Worm (Caenorhabditis elegans) whole organism, L1 larva: ENCODE data around the gene miro-1.

Source experiments
- C16A3.4 ChIP-seq: fragments of 150-350 bp; optimal IDR thresholded peaks from 2 replicates; lab custom pipeline; 2014; ENCODE audit warnings: missing biosample characterization, missing genetic modification characterization
- F16B12.6 ChIP-seq: fragments of 150-350 bp; optimal IDR thresholded peaks from 2 replicates; lab custom pipeline; 2014; ENCODE audit warnings: missing biosample characterization, missing genetic modification characterization
- aha-1 ChIP-seq: fragments of 150-350 bp; optimal IDR thresholded peaks from 2 replicates; lab custom pipeline; 2014; ENCODE audit warnings: missing biosample characterization, missing genetic modification characterization
- alr-1 ChIP-seq: fragments of 200-800 bp; sonication (Bioruptor generic); optimal IDR thresholded peaks from 2 replicates; lab custom pipeline; 2018; ENCODE audit warnings: borderline replicate concordance, mild to moderate bottlenecking, missing genetic modification characterization, missing compliant biosample characterization
- ama-1 ChIP-seq: fragments of 150-350 bp; optimal IDR thresholded peaks from 2 replicates; lab custom pipeline; 2014
- blmp-1 ChIP-seq: fragments of 150-350 bp; optimal IDR thresholded peaks from 2 replicates; lab custom pipeline; 2014; ENCODE audit warnings: missing biosample characterization, missing genetic modification characterization
- ceh-63 ChIP-seq: fragments of 200-800 bp; sonication (Bioruptor generic); optimal IDR thresholded peaks from 2 replicates; lab custom pipeline; 2018; ENCODE audit warnings: mild to moderate bottlenecking, missing genetic modification characterization, missing compliant biosample characterization
- ceh-8 ChIP-seq: fragments of 200-800 bp; sonication (Bioruptor generic); optimal IDR thresholded peaks from 2 replicates; lab custom pipeline; 2018; ENCODE audit warnings: mild to moderate bottlenecking, missing genetic modification characterization, moderate library complexity, missing compliant biosample characterization
- ceh-82 ChIP-seq, 3 experiments: fragments of 150-350 bp in 1 of 3; sonication (generic microtip) in 2 of 3; optimal IDR thresholded peaks; 2 replicates each; lab custom pipeline; 2014 to 2017; ENCODE audit warnings: missing biosample characterization in 3 of 3, missing genetic modification characterization in 3 of 3
- ceh-88 ChIP-seq: fragments of 200-800 bp; sonication (Bioruptor generic); IDR thresholded peaks from 2 replicates; pipeline ENCODE4 v1.3.6; 2022; ENCODE audit warnings: missing genetic modification characterization, missing compliant biosample characterization
- dpl-1 ChIP-seq, 3 experiments: fragments of 150-350 bp in 2 of 3; sonication (generic microtip) in 1 of 3; optimal IDR thresholded peaks; 2 replicates each; lab custom pipeline; 2014 to 2017; ENCODE audit warnings: missing biosample characterization in 3 of 3, missing genetic modification characterization in 3 of 3, missing genetic modification reagents in 3 of 3
- dsc-1 ChIP-seq: sonication (generic microtip); optimal IDR thresholded peaks from 2 replicates; lab custom pipeline; 2016; ENCODE audit warnings: mild to moderate bottlenecking, missing genetic modification characterization, missing compliant biosample characterization
- efl-1 ChIP-seq, 4 experiments: fragments of 150-350 bp; optimal IDR thresholded peaks in 3 of 4; peaks in 1 of 4; 1 replicate in 1 of 4; 2 replicates in 3 of 4; lab custom pipeline; 2014; ENCODE audit warnings: missing biosample characterization in 2 of 4, missing genetic modification characterization in 2 of 4, missing genetic modification reagents in 2 of 4
- egl-13 ChIP-seq: sonication (generic microtip); optimal IDR thresholded peaks from 2 replicates; lab custom pipeline; 2016; ENCODE audit warnings: missing genotype, missing genetic modification reagents, missing genetic modification characterization, missing compliant biosample characterization
- egl-27 ChIP-seq, 2 experiments: fragments of 150-350 bp in 1 of 2; sonication (generic microtip); optimal IDR thresholded peaks; 3 replicates each; lab custom pipeline; 2017 to 2018; ENCODE audit warnings: missing biosample characterization in 2 of 2, missing genetic modification characterization in 2 of 2, missing genetic modification reagents in 2 of 2
- elt-2 ChIP-seq: sonication (generic microtip); optimal IDR thresholded peaks from 2 replicates; lab custom pipeline; 2016; ENCODE audit warnings: missing genetic modification characterization, mild to moderate bottlenecking, inconsistent platforms, missing compliant biosample characterization, missing genetic modification reagents
- fkh-10 ChIP-seq: sonication (generic microtip); optimal IDR thresholded peaks from 2 replicates; lab custom pipeline; 2017; ENCODE audit warnings: missing biosample characterization, missing genetic modification reagents, missing genetic modification characterization
- fkh-4 ChIP-seq: sonication (generic microtip); optimal IDR thresholded peaks from 2 replicates; lab custom pipeline; 2016; ENCODE audit warnings: missing compliant biosample characterization, missing genetic modification characterization, borderline replicate concordance
- fkh-8 ChIP-seq: sonication (generic microtip); optimal IDR thresholded peaks from 2 replicates; lab custom pipeline; 2016; ENCODE audit warnings: mild to moderate bottlenecking, missing genetic modification characterization, missing compliant biosample characterization
- fos-1 ChIP-seq: fragments of 150-350 bp; optimal IDR thresholded peaks from 2 replicates; lab custom pipeline; 2014; ENCODE audit warnings: missing biosample characterization, missing genetic modification characterization
- grh-1 ChIP-seq: fragments of 200-800 bp; sonication (Bioruptor generic); IDR thresholded peaks from 2 replicates; pipeline ENCODE4 v1.3.6; 2022; ENCODE audit warnings: missing genetic modification reagents, missing genetic modification characterization, missing compliant biosample characterization
- hlh-17 ChIP-seq: fragments of 200-800 bp; sonication (Bioruptor generic); optimal IDR thresholded peaks from 2 replicates; lab custom pipeline; 2018; ENCODE audit warnings: missing genetic modification characterization, mild to moderate bottlenecking, missing compliant biosample characterization, moderate library complexity, borderline replicate concordance
- jun-1 ChIP-seq: fragments of 150-350 bp; optimal IDR thresholded peaks from 2 replicates; lab custom pipeline; 2014; ENCODE audit warnings: missing biosample characterization, missing genetic modification reagents, missing genetic modification characterization
- lin-14 ChIP-seq: fragments of 200-800 bp; sonication (Bioruptor generic); optimal IDR thresholded peaks from 2 replicates; lab custom pipeline; 2018; ENCODE audit warnings: mild to moderate bottlenecking, missing genetic modification characterization, moderate library complexity, missing compliant biosample characterization
- lin-15B ChIP-seq: fragments of 150-350 bp; sonication (generic microtip); optimal IDR thresholded peaks from 3 replicates; lab custom pipeline; 2014; ENCODE audit warnings: missing biosample characterization, missing genetic modification characterization
- lin-35 ChIP-seq, 2 experiments: fragments of 150-350 bp; optimal IDR thresholded peaks; 2 replicates each; lab custom pipeline; 2014; ENCODE audit warnings: missing biosample characterization in 2 of 2, missing genetic modification characterization in 2 of 2, missing genetic modification reagents in 2 of 2
- lsy-2 ChIP-seq, 2 experiments: fragments of 150-350 bp; optimal IDR thresholded peaks; 2 replicates each; lab custom pipeline; 2014; ENCODE audit warnings: missing biosample characterization in 2 of 2, missing genetic modification characterization in 2 of 2
- mab-9 ChIP-seq: fragments of 200-800 bp; sonication (Bioruptor generic); IDR thresholded peaks from 2 replicates; pipeline ENCODE4 v1.3.6; 2022; ENCODE audit warnings: missing genetic modification reagents, missing genetic modification characterization, missing compliant biosample characterization
- mdl-1 ChIP-seq, 2 experiments: fragments of 150-350 bp; optimal IDR thresholded peaks; 2 replicates each; lab custom pipeline; 2014 to 2017; ENCODE audit warnings: missing biosample characterization in 2 of 2, missing genetic modification characterization in 2 of 2, inconsistent platforms in 1 of 2
- mef-2 ChIP-seq: fragments of 150-350 bp; optimal IDR thresholded peaks from 2 replicates; lab custom pipeline; 2014; ENCODE audit warnings: missing biosample characterization, missing genetic modification characterization
- mep-1 ChIP-seq: fragments of 150-350 bp; optimal IDR thresholded peaks from 2 replicates; lab custom pipeline; 2014; ENCODE audit warnings: missing biosample characterization, missing genetic modification characterization
- nhr-11 ChIP-seq: fragments of 150-350 bp; optimal IDR thresholded peaks from 2 replicates; lab custom pipeline; 2014; ENCODE audit warnings: missing biosample characterization, missing genetic modification characterization
- nhr-19 ChIP-seq: fragments of 200-800 bp; sonication (Bioruptor generic); conservative IDR thresholded peaks from 2 replicates; pipeline ENCODE4 v1.3.6; 2022; ENCODE audit warnings: missing genetic modification characterization, missing compliant biosample characterization
- nhr-20 ChIP-seq: sonication (generic microtip); optimal IDR thresholded peaks from 2 replicates; lab custom pipeline; 2016; ENCODE audit warnings: mild to moderate bottlenecking, missing genetic modification characterization, missing compliant biosample characterization
- nhr-237 ChIP-seq: fragments of 150-350 bp; optimal IDR thresholded peaks from 2 replicates; lab custom pipeline; 2014; ENCODE audit warnings: missing biosample characterization, missing genetic modification characterization
- nhr-71 ChIP-seq: sonication (generic microtip); optimal IDR thresholded peaks from 2 replicates; lab custom pipeline; 2016; ENCODE audit warnings: mild to moderate bottlenecking, missing genetic modification characterization, moderate library complexity, missing compliant biosample characterization
- nhr-76 ChIP-seq: sonication (generic microtip); optimal IDR thresholded peaks from 2 replicates; lab custom pipeline; 2017; ENCODE audit warnings: missing biosample characterization, missing genetic modification characterization
- nhr-77 ChIP-seq: fragments of 150-350 bp; optimal IDR thresholded peaks from 2 replicates; lab custom pipeline; 2014; ENCODE audit warnings: missing biosample characterization, missing genetic modification characterization
- nhr-90 ChIP-seq: sonication (generic microtip); optimal IDR thresholded peaks from 2 replicates; lab custom pipeline; 2016; ENCODE audit warnings: mild to moderate bottlenecking, missing genetic modification characterization, missing compliant biosample characterization; ENCODE audit not compliant: poor library complexity
- rnt-1 ChIP-seq: sonication (generic microtip); optimal IDR thresholded peaks from 2 replicates; lab custom pipeline; 2016; ENCODE audit warnings: mild to moderate bottlenecking, missing genetic modification characterization, moderate library complexity, missing compliant biosample characterization
- skn-1 ChIP-seq: fragments of 150-350 bp; optimal IDR thresholded peaks from 2 replicates; lab custom pipeline; 2014; ENCODE audit warnings: missing biosample characterization, missing genetic modification characterization
- snpc-4 ChIP-seq: fragments of 150-350 bp; optimal IDR thresholded peaks from 2 replicates; lab custom pipeline; 2014; ENCODE audit warnings: missing biosample characterization, missing genetic modification characterization
- snu-23 ChIP-seq: sonication (generic microtip); optimal IDR thresholded peaks from 2 replicates; lab custom pipeline; 2016; ENCODE audit warnings: missing genetic modification characterization, missing compliant biosample characterization
- sox-4 ChIP-seq: sonication (generic microtip); optimal IDR thresholded peaks from 2 replicates; lab custom pipeline; 2016; ENCODE audit warnings: missing genetic modification characterization, missing compliant biosample characterization
- swsn-7 ChIP-seq: sonication (generic microtip); optimal IDR thresholded peaks from 2 replicates; lab custom pipeline; 2016; ENCODE audit warnings: missing genetic modification characterization, missing compliant biosample characterization
- tbx-2 ChIP-seq: sonication (generic microtip); optimal IDR thresholded peaks from 2 replicates; lab custom pipeline; 2016; ENCODE audit warnings: missing genetic modification characterization, missing compliant biosample characterization
- unc-130 ChIP-seq: fragments of 150-350 bp; optimal IDR thresholded peaks from 2 replicates; lab custom pipeline; 2017; ENCODE audit warnings: missing biosample characterization, missing genetic modification characterization, inconsistent platforms
- unc-62 ChIP-seq: fragments of 150-350 bp; optimal IDR thresholded peaks from 2 replicates; lab custom pipeline; 2014; ENCODE audit warnings: missing biosample characterization, missing genetic modification reagents, missing genetic modification characterization
- vab-15 ChIP-seq: sonication (generic microtip); optimal IDR thresholded peaks from 2 replicates; lab custom pipeline; 2017; ENCODE audit warnings: missing genotype, mild to moderate bottlenecking, missing genetic modification characterization, missing compliant biosample characterization
- zip-4 ChIP-seq: fragments of 200-800 bp; sonication (Bioruptor generic); optimal IDR thresholded peaks from 2 replicates; lab custom pipeline; 2018; ENCODE audit warnings: mild to moderate bottlenecking, missing genetic modification characterization, moderate library complexity, missing compliant biosample characterization
- ztf-11 ChIP-seq, 2 experiments: sonication (generic microtip); optimal IDR thresholded peaks; 2 replicates each; lab custom pipeline; 2016 to 2017; ENCODE audit warnings: missing genetic modification characterization in 2 of 2, missing biosample characterization in 1 of 2, missing compliant biosample characterization in 1 of 2
- ztf-4 ChIP-seq: fragments of 150-350 bp; optimal IDR thresholded peaks from 2 replicates; lab custom pipeline; 2014; ENCODE audit warnings: missing biosample characterization, missing genetic modification characterization

miro-1 gene

DNA sequence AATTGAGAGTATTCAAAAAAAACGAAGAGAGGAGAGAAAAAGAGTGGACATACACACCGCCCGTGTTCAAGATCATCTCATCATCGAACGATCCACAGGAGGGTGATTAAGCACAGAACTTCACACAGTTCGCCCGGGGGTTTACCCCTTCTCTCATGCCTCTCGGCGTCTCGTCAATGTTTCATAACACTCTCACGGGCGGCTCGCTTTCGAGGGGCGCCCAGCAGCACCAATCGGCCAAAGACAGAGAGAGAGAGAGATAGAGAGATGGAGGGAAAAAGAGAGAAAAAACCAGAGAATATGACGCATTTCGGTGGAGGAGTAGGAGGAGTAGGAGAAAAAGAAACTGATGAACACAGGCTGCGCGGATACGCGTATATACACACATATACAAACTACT lies 10.4 kb downstream of the miro-1 start:
- TF ChIP-seq ceh-8 (no peak), hlh-17 (GFP tag; lab: Kevin White, UChicago) (no peak), mab-9 (no peak), unc-62 (GFP tag; lab: Kevin White, UChicago) (no peak), aha-1 (tag; lab: Kevin White, UChicago) (no peak), fkh-4 (tag; lab: Kevin White, UChicago) (no peak), dsc-1 (tag; lab: Kevin White, UChicago) (peak; percentile 21), F16B12.6 (peak; percentile 43), grh-1 (GFP tag; lab: Robert Waterston, UW) (no peak), fkh-10 (GFP tag; lab: Kevin White, UChicago) (no peak), fos-1 (tag; lab: Kevin White, UChicago) (peak; percentile 24), sox-4 (tag; lab: Kevin White, UChicago) (no peak), lin-35 (GFP tag; optimal IDR thresholded peaks at IDR 0.05; lab: Kevin White, UChicago) (peak; percentile 58 to 59), unc-130 (tag; lab: Kevin White, UChicago) (peak; percentile 31), snpc-4 (tag; lab: Kevin White, UChicago) (no peak), nhr-20 (tag; lab: Kevin White, UChicago) (peak; percentile 76), jun-1 (peak; percentile 28), skn-1 (tag; lab: Kevin White, UChicago) (peak; percentile 83), nhr-71 (tag; lab: Kevin White, UChicago) (peak; percentile 75), mef-2 (tag; lab: Kevin White, UChicago) (no peak), vab-15 (tag; lab: Kevin White, UChicago) (no peak), rnt-1 (peak; percentile 81), efl-1 (optimal IDR thresholded peaks at IDR 0.05; lab: Kevin White, UChicago) (peak; percentile 47 to 59), efl-1 (GFP tag; optimal IDR thresholded peaks at IDR 0.05 in 1 of 2; lab: Kevin White, UChicago) (peak in 1 of 2 experiments; percentile 37), mdl-1 (tag; optimal IDR thresholded peaks at IDR 0.05; lab: Kevin White, UChicago) (peak in 1 of 2 experiments; percentile 42), ceh-88 (no peak), ceh-82 (tag; optimal IDR thresholded peaks at IDR 0.05; lab: Kevin White, UChicago) (peak; percentile 33 to 54 (median 37)), nhr-19 (GFP tag; lab: Robert Waterston, UW) (peak; percentile 54), nhr-237 (tag; lab: Kevin White, UChicago) (peak; percentile 29), ztf-4 (tag; lab: Kevin White, UChicago) (no peak), nhr-11 (tag; lab: Kevin White, UChicago) (no peak), nhr-90 (tag; lab: Kevin White, UChicago) (peak; percentile 34), fkh-8 (tag; lab: Kevin White, UChicago) (peak; percentile 59), nhr-76 (no peak), swsn-7 (tag; lab: Kevin White, UChicago) (peak; percentile 56), ama-1 (lab: Kevin White, UChicago) (no peak), lin-15B (tag; lab: Kevin White, UChicago) (peak; percentile 47), lin-14 (GFP tag; lab: Kevin White, UChicago) (peak; percentile 94), zip-4 (GFP tag; lab: Kevin White, UChicago) (peak; percentile 12), blmp-1 (tag; lab: Kevin White, UChicago) (no peak), nhr-77 (peak; percentile 57), egl-27 (tag; optimal IDR thresholded peaks at IDR 0.05; lab: Kevin White, UChicago) (no peak), ceh-63 (GFP tag; lab: Kevin White, UChicago) (no peak), dpl-1 (GFP tag; optimal IDR thresholded peaks at IDR 0.05; lab: Kevin White, UChicago) (peak; percentile 14 to 41 (median 39)), snu-23 (peak; percentile 75), elt-2 (tag; lab: Kevin White, UChicago) (peak; percentile 3), egl-13 (no peak), ztf-11 (tag; optimal IDR thresholded peaks at IDR 0.05; lab: Kevin White, UChicago) (no peak), lsy-2 (tag; optimal IDR thresholded peaks at IDR 0.05; lab: Kevin White, UChicago) (peak; percentile 42 to 72), alr-1 (tag; lab: Kevin White, UChicago) (no peak), tbx-2 (tag; lab: Kevin White, UChicago) (peak; percentile 61), C16A3.4 (tag; lab: Kevin White, UChicago) (peak; percentile 41), mep-1 (tag; lab: Kevin White, UChicago) (peak; percentile 56)
